Worm (Caenorhabditis elegans) whole organism, L4/young adult: Measurements from ENCODE around the gene chil-26.

Experiments used
- W03F9.2 ChIP-seq: fragments of 150-350 bp; optimal IDR thresholded peaks from 2 replicates; lab custom pipeline; 2014; ENCODE audit warnings: missing biosample characterization, missing genetic modification characterization
- dao-5 ChIP-seq: sonication (generic microtip); optimal IDR thresholded peaks from 2 replicates; lab custom pipeline; 2016; ENCODE audit warnings: missing genotype, missing genetic modification characterization, moderate library complexity, missing compliant biosample characterization
- him-1 ChIP-seq: sonication (generic microtip); optimal IDR thresholded peaks from 2 replicates; lab custom pipeline; 2016; ENCODE audit warnings: missing genotype, missing genetic modification reagents, missing genetic modification characterization, missing compliant biosample characterization

chil-26 gene

ce11 chrII:9489922-9490321 lies 15.1 kb downstream of the chil-26 start:
- TF ChIP-seq dao-5 (tag; lab: Kevin White, UChicago): no peak
- no peak for TF ChIP-seq him-1 (tag; lab: Kevin White, UChicago)
- TF ChIP-seq W03F9.2 (tag; lab: Kevin White, UChicago): no peak

- TF ChIP-seq W03F9.2 (tag; lab: Kevin White, UChicago) (no peak), dao-5 (tag; lab: Kevin White, UChicago) (no peak)
These were observed 15.7 kb downstream of the chil-26 start for ce11 chrII:9490589-9490988.

- TF ChIP-seq him-1 (tag; lab: Kevin White, UChicago): no peak
These were observed 16.2 kb downstream of the chil-26 start for ce11 chrII:9491045-9491444.

ce11 chrII:9493242-9494058 lies 18.6 kb downstream of the chil-26 start:
- TF ChIP-seq dao-5 (tag; lab: Kevin White, UChicago) (no peak), him-1 (tag; lab: Kevin White, UChicago) (no peak), W03F9.2 (tag; lab: Kevin White, UChicago) (no peak)

- TF ChIP-seq him-1 (tag; lab: Kevin White, UChicago): no peak
- no peak for TF ChIP-seq W03F9.2 (tag; lab: Kevin White, UChicago)
- TF ChIP-seq dao-5 (tag; lab: Kevin White, UChicago): no peak
These were observed 22.5 kb downstream of the chil-26 start for ce11 chrII:9497309-9497708.

- TF ChIP-seq W03F9.2 (tag; lab: Kevin White, UChicago): no peak
- TF ChIP-seq dao-5 (tag; lab: Kevin White, UChicago): no peak
- TF ChIP-seq him-1 (tag; lab: Kevin White, UChicago): no peak
These were observed 23.7 kb downstream of the chil-26 start for ce11 chrII:9498589-9498988.

ce11 chrII:9500926-9501325 lies 26.1 kb downstream of the chil-26 start:
- TF ChIP-seq W03F9.2 (tag; lab: Kevin White, UChicago): no peak
- no peak for TF ChIP-seq dao-5 (tag; lab: Kevin White, UChicago)
- TF ChIP-seq him-1 (tag; lab: Kevin White, UChicago): no peak

ce11 chrII:9501955-9502354 lies 27.1 kb downstream of the chil-26 start:
- no peak for TF ChIP-seq W03F9.2 (tag; lab: Kevin White, UChicago)
- no peak for TF ChIP-seq dao-5 (tag; lab: Kevin White, UChicago)
- TF ChIP-seq him-1 (tag; lab: Kevin White, UChicago): no peak

- TF ChIP-seq dao-5 (tag; lab: Kevin White, UChicago): no peak
- no peak for TF ChIP-seq W03F9.2 (tag; lab: Kevin White, UChicago)
- no peak for TF ChIP-seq him-1 (tag; lab: Kevin White, UChicago)
These were observed 32.3 kb downstream of the chil-26 start, which contains the start of gene gcy-3 for ce11 chrII:9507181-9507580. Gene gcy-3, minus strand, starts transcription at chrII:9507281.

ce11 chrII:9516836-9517235 lies 42.0 kb downstream of the chil-26 start, which contains the start of gene gcy-1:
Gene gcy-1, minus strand, starts transcription at chrII:9516936.
- no peak for TF ChIP-seq him-1 (tag; lab: Kevin White, UChicago)

- TF ChIP-seq W03F9.2 (tag; lab: Kevin White, UChicago) (no peak), him-1 (tag; lab: Kevin White, UChicago) (no peak), dao-5 (tag; lab: Kevin White, UChicago) (no peak)
These were observed 43.9 kb downstream of the chil-26 start, which contains the start of the genes sfxn-1.1 and AH6.3 for ce11 chrII:9518781-9519180. Gene sfxn-1.1, minus strand, starts transcription at chrII:9518881. Gene AH6.3, plus strand, starts transcription at chrII:9519055.

- no peak for TF ChIP-seq dao-5 (tag; lab: Kevin White, UChicago)
- TF ChIP-seq W03F9.2 (tag; lab: Kevin White, UChicago): no peak
- no peak for TF ChIP-seq him-1 (tag; lab: Kevin White, UChicago)
These were observed 46.7 kb downstream of the chil-26 start, which contains the start of gene sra-1 for ce11 chrII:9521570-9521969. Gene sra-1, minus strand, starts transcription at chrII:9521670.

- TF ChIP-seq dao-5 (tag; lab: Kevin White, UChicago): no peak
- TF ChIP-seq him-1 (tag; lab: Kevin White, UChicago): no peak
- TF ChIP-seq W03F9.2 (tag; lab: Kevin White, UChicago): no peak
These were observed 48.1 kb downstream of the chil-26 start, which contains the start of gene AH6.17 for ce11 chrII:9522986-9523385. Gene AH6.17, plus strand, starts transcription at chrII:9523170.
